Fruit fly (Drosophila melanogaster) whole organism, prepupa: ENCODE data around the gene CG44000.

Experiments
- Blimp-1 ChIP-seq: fragments of 200-800 bp; sonication (Bioruptor generic); optimal IDR thresholded peaks from 3 replicates; lab custom pipeline; 2017; ENCODE audit warnings: missing biosample characterization, missing genetic modification characterization, mild to moderate bottlenecking, moderate library complexity, missing genetic modification reagents
- CG10669 ChIP-seq: fragments of 200-800 bp; sonication (Bioruptor generic); optimal IDR thresholded peaks from 3 replicates; lab custom pipeline; 2018; ENCODE audit warnings: missing biosample characterization, mild to moderate bottlenecking, missing genetic modification characterization, moderate library complexity
- CG11294 ChIP-seq: fragments of 200-800 bp; sonication (Bioruptor generic); IDR thresholded peaks from 2 replicates; pipeline ENCODE4 v1.3.6; 2022; ENCODE audit warnings: missing biosample characterization, missing genetic modification characterization
- CG11762 ChIP-seq: fragments of 200-800 bp; sonication (Bioruptor generic); optimal IDR thresholded peaks from 3 replicates; lab custom pipeline; 2016; ENCODE audit warnings: missing biosample characterization, missing genetic modification characterization; ENCODE audit not compliant: insufficient read depth
- CG11902 ChIP-seq: fragments of 200-800 bp; sonication (Bioruptor generic); optimal IDR thresholded peaks from 3 replicates; lab custom pipeline; 2016; ENCODE audit warnings: missing biosample characterization, missing genetic modification characterization
- CG1621 ChIP-seq: fragments of 200-800 bp; sonication (Bioruptor generic); optimal IDR thresholded peaks from 3 replicates; lab custom pipeline; 2018; ENCODE audit warnings: missing biosample characterization, mild to moderate bottlenecking, missing genetic modification characterization
- CG31627 ChIP-seq: fragments of 200-800 bp; sonication (Bioruptor generic); optimal IDR thresholded peaks from 3 replicates; lab custom pipeline; 2016; ENCODE audit warnings: missing biosample characterization, missing genetic modification characterization
- CG34406 ChIP-seq: fragments of 200-800 bp; sonication (Bioruptor generic); optimal IDR thresholded peaks from 3 replicates; lab custom pipeline; 2016; ENCODE audit warnings: missing biosample characterization, missing genetic modification characterization
- CG4318 ChIP-seq: fragments of 200-800 bp; sonication (Bioruptor generic); optimal IDR thresholded peaks from 3 replicates; lab custom pipeline; 2017; ENCODE audit warnings: missing biosample characterization, mild to moderate bottlenecking, missing genetic modification characterization
- CG6163 ChIP-seq: fragments of 200-800 bp; sonication (Bioruptor generic); IDR thresholded peaks from 3 replicates; pipeline ENCODE4 v1.3.6; 2022; ENCODE audit warnings: missing biosample characterization, missing genetic modification characterization
- CG6276 ChIP-seq: fragments of 200-800 bp; sonication (Bioruptor generic); optimal IDR thresholded peaks from 2 replicates; lab custom pipeline; 2017; ENCODE audit warnings: missing biosample characterization, mild to moderate bottlenecking, missing genetic modification characterization
- CG6792 ChIP-seq: fragments of 200-800 bp; sonication (Bioruptor generic); optimal IDR thresholded peaks from 3 replicates; lab custom pipeline; 2016; ENCODE audit warnings: missing biosample characterization, missing genetic modification characterization
- CG6808 ChIP-seq: fragments of 200-800 bp; sonication (Bioruptor generic); optimal IDR thresholded peaks from 3 replicates; lab custom pipeline; 2017; ENCODE audit warnings: missing biosample characterization, missing genetic modification characterization, mild to moderate bottlenecking, moderate library complexity, missing genetic modification reagents
- CG6854 ChIP-seq: fragments of 200-800 bp; sonication (Bioruptor generic); optimal IDR thresholded peaks from 2 replicates; lab custom pipeline; 2017; ENCODE audit warnings: missing biosample characterization, mild to moderate bottlenecking, missing genetic modification characterization
- CG7368 ChIP-seq: fragments of 200-800 bp; sonication (Bioruptor generic); optimal IDR thresholded peaks from 3 replicates; lab custom pipeline; 2016; ENCODE audit warnings: missing biosample characterization, missing genetic modification characterization
- CG8119 ChIP-seq: fragments of 200-800 bp; sonication (Bioruptor generic); IDR thresholded peaks from 3 replicates; pipeline ENCODE4 v1.3.6; 2022; ENCODE audit warnings: missing biosample characterization, missing genetic modification characterization
- CG8319 ChIP-seq: fragments of 200-800 bp; sonication (Bioruptor generic); optimal IDR thresholded peaks from 3 replicates; lab custom pipeline; 2016; ENCODE audit warnings: missing biosample characterization, missing genetic modification characterization
- CG9139 ChIP-seq: fragments of 200-800 bp; sonication (Bioruptor generic); optimal IDR thresholded peaks from 3 replicates; lab custom pipeline; 2017; ENCODE audit warnings: missing biosample characterization, mild to moderate bottlenecking, missing genetic modification characterization
- Eip75B ChIP-seq: fragments of 200-800 bp; sonication (Bioruptor generic); optimal IDR thresholded peaks from 3 replicates; lab custom pipeline; 2016; ENCODE audit warnings: missing biosample characterization, missing genetic modification characterization
- Eip78C ChIP-seq: fragments of 200-800 bp; sonication (Bioruptor generic); peaks from one replicate; lab custom pipeline; 2016; ENCODE audit warnings: missing biosample characterization, missing genetic modification characterization
- Ets21C ChIP-seq: fragments of 200-800 bp; sonication (Bioruptor generic); optimal IDR thresholded peaks from 3 replicates; lab custom pipeline; 2016; ENCODE audit warnings: missing biosample characterization, missing genetic modification characterization
- Ets96B ChIP-seq: fragments of 200-800 bp; optimal IDR thresholded peaks from 2 replicates; lab custom pipeline; 2019; ENCODE audit warnings: missing biosample characterization, mild to moderate bottlenecking, missing genetic modification characterization, moderate library complexity
- Gug ChIP-seq: fragments of 200-800 bp; sonication (Bioruptor generic); IDR thresholded peaks from 2 replicates; pipeline ENCODE4 v1.3.6; 2022; ENCODE audit warnings: missing biosample characterization, missing genetic modification characterization
- Hr38 ChIP-seq: sonication (Bioruptor generic); optimal IDR thresholded peaks from 2 replicates; lab custom pipeline; 2016; ENCODE audit warnings: missing biosample characterization, missing genetic modification characterization
- Hr39 ChIP-seq: fragments of 200-800 bp; sonication (Bioruptor generic); optimal IDR thresholded peaks from 2 replicates; lab custom pipeline; 2016; ENCODE audit warnings: missing biosample characterization, missing genetic modification characterization
- Hr4 ChIP-seq: fragments of 200-800 bp; sonication (Bioruptor generic); optimal IDR thresholded peaks from 3 replicates; lab custom pipeline; 2016; ENCODE audit warnings: missing biosample characterization, missing genetic modification characterization
- Lpt ChIP-seq: fragments of 200-800 bp; sonication (Bioruptor generic); optimal IDR thresholded peaks from 3 replicates; lab custom pipeline; 2016; ENCODE audit warnings: missing biosample characterization, missing genetic modification characterization
- Met ChIP-seq: fragments of 200-800 bp; sonication (Bioruptor generic); optimal IDR thresholded peaks from 3 replicates; lab custom pipeline; 2016; ENCODE audit warnings: missing biosample characterization, missing genetic modification characterization
- Smox ChIP-seq: fragments of 200-800 bp; sonication (Bioruptor generic); optimal IDR thresholded peaks from 3 replicates; lab custom pipeline; 2016; ENCODE audit warnings: missing biosample characterization, missing genetic modification characterization
- Sox102F ChIP-seq: fragments of 200-800 bp; sonication (Bioruptor generic); optimal IDR thresholded peaks from 2 replicates; lab custom pipeline; 2016; ENCODE audit warnings: missing biosample characterization, mild to moderate bottlenecking, missing genetic modification characterization
- Sox14 ChIP-seq: fragments of 200-800 bp; sonication (Bioruptor generic); optimal IDR thresholded peaks from 3 replicates; lab custom pipeline; 2016; ENCODE audit warnings: missing biosample characterization, missing genetic modification characterization
- achi ChIP-seq: fragments of 200-800 bp; sonication (Bioruptor generic); optimal IDR thresholded peaks from 3 replicates; lab custom pipeline; 2016; ENCODE audit warnings: missing biosample characterization, missing genetic modification characterization
- acj6 ChIP-seq: fragments of 200-800 bp; sonication (Bioruptor generic); optimal IDR thresholded peaks from 3 replicates; lab custom pipeline; 2016; ENCODE audit warnings: missing biosample characterization, missing genetic modification characterization
- cyc ChIP-seq: fragments of 200-800 bp; sonication (Bioruptor generic); optimal IDR thresholded peaks from 3 replicates; lab custom pipeline; 2016; ENCODE audit warnings: missing biosample characterization, missing genetic modification characterization
- dsx ChIP-seq: fragments of 200-800 bp; optimal IDR thresholded peaks from 3 replicates; lab custom pipeline; 2019; ENCODE audit warnings: missing biosample characterization, mild to moderate bottlenecking, missing genetic modification characterization, moderate library complexity; ENCODE audit not compliant: poor library complexity, severe bottlenecking
- eg ChIP-seq: fragments of 200-800 bp; sonication (Bioruptor generic); IDR thresholded peaks from 3 replicates; pipeline ENCODE4 v1.3.6; 2022; ENCODE audit warnings: missing biosample characterization, missing genetic modification characterization
- esn ChIP-seq: fragments of 200-800 bp; sonication (Bioruptor generic); optimal IDR thresholded peaks from 2 replicates; lab custom pipeline; 2016; ENCODE audit warnings: missing biosample characterization, mild to moderate bottlenecking, missing genetic modification characterization, moderate library complexity
- fd59A ChIP-seq: fragments of 200-800 bp; sonication (Bioruptor generic); optimal IDR thresholded peaks from 2 replicates; lab custom pipeline; 2017; ENCODE audit warnings: missing biosample characterization, mild to moderate bottlenecking, missing genetic modification characterization, missing genetic modification reagents
- fkh ChIP-seq: fragments of 200-800 bp; sonication (Bioruptor generic); optimal IDR thresholded peaks from 3 replicates; lab custom pipeline; 2017; ENCODE audit warnings: missing biosample characterization, mild to moderate bottlenecking, missing genetic modification characterization, moderate library complexity
- lz ChIP-seq: fragments of 200-800 bp; sonication (Bioruptor generic); optimal IDR thresholded peaks from 3 replicates; lab custom pipeline; 2016; ENCODE audit warnings: missing biosample characterization, missing genetic modification characterization
- salr ChIP-seq, 2 experiments: fragments of 200-800 bp; sonication (Bioruptor generic); optimal IDR thresholded peaks; 3 replicates each; lab custom pipeline; 2016 to 2018; ENCODE audit warnings: missing biosample characterization in 2 of 2, missing genetic modification characterization in 2 of 2, mild to moderate bottlenecking in 1 of 2
- ss ChIP-seq, 2 experiments: fragments of 200-800 bp; sonication (Bioruptor generic); optimal IDR thresholded peaks; 2 replicates in 1 of 2; 3 replicates in 1 of 2; lab custom pipeline; 2017 to 2018; ENCODE audit warnings: mild to moderate bottlenecking in 2 of 2, missing biosample characterization in 2 of 2, missing genetic modification characterization in 2 of 2, moderate library complexity in 1 of 2
- topi ChIP-seq: fragments of 200-800 bp; sonication (Bioruptor generic); optimal IDR thresholded peaks from 3 replicates; lab custom pipeline; 2016; ENCODE audit warnings: missing biosample characterization, missing genetic modification characterization
- vri ChIP-seq: fragments of 200-800 bp; sonication (Bioruptor generic); optimal IDR thresholded peaks from 3 replicates; lab custom pipeline; 2016; ENCODE audit warnings: missing biosample characterization, mild to moderate bottlenecking, missing genetic modification characterization

CG44000 gene

dm6 chr2L:5059645-5060254 lies 16.7 kb downstream of the CG44000 start, which contains the start of gene Rpn11 (continued):
- TF ChIP-seq dsx (GFP tag; lab: Kevin White, UChicago) (peak; percentile 45), CG6276 (GFP tag; lab: Kevin White, UChicago) (no peak), eg (GFP tag; lab: Robert Waterston, UW) (peak; percentile 36; the same call in 1 of the 3 replicates), esn (GFP tag; lab: Kevin White, UChicago) (peak; percentile 68), topi (GFP tag; lab: Kevin White, UChicago) (peak; percentile 55), CG6808 (GFP tag; lab: Kevin White, UChicago) (no peak), CG10669 (no peak), CG6854 (GFP tag; lab: Kevin White, UChicago) (no peak), cyc (GFP tag; lab: Kevin White, UChicago) (peak; percentile 38), salr (GFP tag; optimal IDR thresholded peaks at IDR 0.05; lab: Kevin White, UChicago) (no peak)

dm6 chr2L:5060515-5060914 lies 17.4 kb downstream of the CG44000 start, which contains the start of gene qtc:
qtc (plus strand) TSS chr2L:5060815.
- TF ChIP-seq Sox14 (GFP tag; lab: Kevin White, UChicago) (no peak), CG6163 (GFP tag; lab: Robert Waterston, UW) (0 out of 3 replicates have a peak, but pooled peaks have one; percentile 8)

dm6 chr2L:5060952-5061478 lies 17.9 kb downstream of the CG44000 start:
- TF ChIP-seq Ets21C (GFP tag; lab: Kevin White, UChicago) (no peak), Met (no peak), CG6792 (GFP tag; lab: Kevin White, UChicago) (peak; percentile 13), Sox102F (GFP tag; lab: Kevin White, UChicago) (no peak), Hr38 (GFP tag; lab: Kevin White, UChicago) (no peak), CG11902 (GFP tag; lab: Kevin White, UChicago) (no peak), CG34406 (no peak), CG1621 (no peak), Hr4 (GFP tag; lab: Kevin White, UChicago) (peak; percentile 14), CG11762 (GFP tag; lab: Kevin White, UChicago) (no peak), CG7368 (GFP tag; lab: Kevin White, UChicago) (no peak), lz (peak; percentile 54), dsx (GFP tag; lab: Kevin White, UChicago) (no peak), ss (GFP tag; optimal IDR thresholded peaks at IDR 0.05; lab: Kevin White, UChicago) (no peak), fkh (peak; percentile 87), fd59A (GFP tag; lab: Kevin White, UChicago) (no peak), acj6 (GFP tag; lab: Kevin White, UChicago) (no peak), Gug (GFP tag; lab: Robert Waterston, UW) (no peak), CG9139 (no peak), Hr39 (peak; percentile 44), CG6854 (GFP tag; lab: Kevin White, UChicago) (no peak), achi (GFP tag; lab: Kevin White, UChicago) (no peak), topi (GFP tag; lab: Kevin White, UChicago) (peak; percentile 35), CG4318 (GFP tag; lab: Kevin White, UChicago) (no peak), CG11294 (no peak), Blimp-1 (GFP tag; lab: Kevin White, UChicago) (no peak), eg (GFP tag; lab: Robert Waterston, UW) (peak; percentile 49; the same call in 1 of the 3 replicates), vri (peak; percentile 76), Sox14 (GFP tag; lab: Kevin White, UChicago) (peak; percentile 11), Eip75B (GFP tag; lab: Kevin White, UChicago) (peak; percentile 16), salr (GFP tag; optimal IDR thresholded peaks at IDR 0.05; lab: Kevin White, UChicago) (no peak), cyc (GFP tag; lab: Kevin White, UChicago) (peak; percentile 5), Smox (GFP tag; lab: Kevin White, UChicago) (no peak), Eip78C (GFP tag; lab: Kevin White, UChicago) (peak; percentile 58), Ets96B (tag; lab: Kevin White, UChicago) (no peak), CG8119 (GFP tag; lab: Robert Waterston, UW) (no peak), CG6163 (GFP tag; lab: Robert Waterston, UW) (peak; percentile 46; the same call in 1 of the 3 replicates), CG31627 (GFP tag; lab: Kevin White, UChicago) (peak; percentile 41), Lpt (GFP tag; lab: Kevin White, UChicago) (no peak), CG8319 (GFP tag; lab: Kevin White, UChicago) (no peak), CG6276 (GFP tag; lab: Kevin White, UChicago) (no peak)
